Fruit fly (Drosophila melanogaster): ENCODE results near the gene Or10a.

Or10a gene

DNA sequence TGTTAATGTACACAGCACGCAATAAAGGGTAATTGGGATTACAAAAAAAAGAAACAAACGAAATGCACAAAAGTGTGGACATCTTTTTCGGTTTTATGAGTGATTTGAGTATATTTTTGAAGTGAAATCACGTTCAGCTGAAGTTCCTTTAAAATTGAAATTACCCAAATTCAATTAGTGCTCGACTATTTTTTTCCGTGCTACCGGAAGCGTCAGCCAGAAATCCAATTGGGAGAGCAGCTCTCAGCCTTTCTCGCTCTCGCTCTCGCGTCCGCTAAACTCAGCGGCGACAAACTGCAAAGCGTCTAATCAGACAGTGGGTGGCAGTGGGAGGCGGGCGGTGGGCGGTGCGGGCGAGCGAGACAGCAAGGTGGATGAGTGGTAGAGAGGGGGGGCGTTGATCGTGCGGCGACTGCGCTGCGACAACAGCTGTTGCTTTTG is 6.1 kb upstream of the Or10a start (continued):
- no peak for TF ChIP-seq abd-A (tag; optimal IDR thresholded peaks at IDR 0.05)
- TF ChIP-seq Blimp-1 (GFP tag; optimal IDR thresholded peaks at IDR 0.05), result peak; percentile 75
- peak; percentile 83 for TF ChIP-seq Max (GFP tag; optimal IDR thresholded peaks at IDR 0.05)
- peak; percentile 57 for TF ChIP-seq CG4617 (GFP tag; optimal IDR thresholded peaks at IDR 0.05; ENCODE audit: borderline replicate concordance)
- no peak for TF ChIP-seq Stat92E (GFP tag; optimal IDR thresholded peaks at IDR 0.05)
- peak; percentile 78 for TF ChIP-seq ara (GFP tag; IDR thresholded peaks at IDR 0.05)
- TF ChIP-seq CG3065 (GFP tag; optimal IDR thresholded peaks at IDR 0.05), result peak; percentile 66
- peak; percentile 56 for TF ChIP-seq CG4707 (GFP tag; optimal IDR thresholded peaks at IDR 0.05)
- peak; percentile 80 for TF ChIP-seq Mad (GFP tag; optimal IDR thresholded peaks at IDR 0.05)
- TF ChIP-seq shn (GFP tag; optimal IDR thresholded peaks at IDR 0.05), result peak; percentile 86
- TF ChIP-seq fru (optimal IDR thresholded peaks at IDR 0.05), result no peak
- peak in 1 of 2 experiments; percentile 51 for TF ChIP-seq Hr78 (GFP tag; optimal IDR thresholded peaks at IDR 0.05)
- TF ChIP-seq CG6791 (GFP tag; IDR thresholded peaks at IDR 0.05; ENCODE audit: partially characterized antibody), result no peak
- TF ChIP-seq en (GFP tag; optimal IDR thresholded peaks at IDR 0.05), result peak; percentile 88
- TF ChIP-seq phol (tag; optimal IDR thresholded peaks at IDR 0.05), result peak; percentile 86
- peak; percentile 84 for TF ChIP-seq CG2712 (tag; optimal IDR thresholded peaks at IDR 0.05)
- TF ChIP-seq Spps (tag; optimal IDR thresholded peaks at IDR 0.05), result no peak
- TF ChIP-seq CG16813 (GFP tag; IDR thresholded peaks at IDR 0.05; ENCODE audit: partially characterized antibody), result no peak
- TF ChIP-seq ab (GFP tag; optimal IDR thresholded peaks at IDR 0.05), result peak; percentile 87
- peak; percentile 85 for TF ChIP-seq Side (GFP tag; optimal IDR thresholded peaks at IDR 0.05)
- TF ChIP-seq CG14050 (GFP tag; IDR thresholded peaks at IDR 0.05), result peak; percentile 87
- TF ChIP-seq CG7928 (GFP tag; optimal IDR thresholded peaks at IDR 0.05), result peak; percentile 65
- peak; percentile 85 for TF ChIP-seq Mrtf (GFP tag; IDR thresholded peaks at IDR 0.05)
- TF ChIP-seq CG18476 (GFP tag; optimal IDR thresholded peaks at IDR 0.05), result peak; percentile 84
- peak; percentile 83 for TF ChIP-seq ATbp (GFP tag; optimal IDR thresholded peaks at IDR 0.05)
- peak; percentile 84 for TF ChIP-seq H2.0 (GFP tag; IDR thresholded peaks at IDR 0.05)
- TF ChIP-seq stwl (tag; optimal IDR thresholded peaks at IDR 0.05), result no peak
- TF ChIP-seq jigr1 (GFP tag; IDR thresholded peaks at IDR 0.05), result peak; percentile 66; the same call in 2 of the 3 replicates
- peak; percentile 88 for TF ChIP-seq HLH3B (GFP tag; IDR thresholded peaks at IDR 0.05)
- TF ChIP-seq Dbx (GFP tag; IDR thresholded peaks at IDR 0.05), result peak; percentile 91
- peak; percentile 82 for TF ChIP-seq Hr3 (GFP tag; optimal IDR thresholded peaks at IDR 0.05)
- TF ChIP-seq sug (tag; optimal IDR thresholded peaks at IDR 0.05), result peak; percentile 63
- TF ChIP-seq CG12219 (GFP tag; optimal IDR thresholded peaks at IDR 0.05), result peak; percentile 90
- peak; percentile 51 for TF ChIP-seq CG6254 (GFP tag; optimal IDR thresholded peaks at IDR 0.05)
- peak; percentile 73 for TF ChIP-seq CG10267 (tag; optimal IDR thresholded peaks at IDR 0.05)
- peak; percentile 81; the same call in 2 of the 3 replicates for TF ChIP-seq otp (GFP tag; IDR thresholded peaks at IDR 0.05)
- no peak for TF ChIP-seq BEAF-32 (GFP tag; optimal IDR thresholded peaks at IDR 0.05)
- TF ChIP-seq pros (GFP tag; optimal IDR thresholded peaks at IDR 0.05), result no peak
- peak; percentile 70 for TF ChIP-seq sens-2 (GFP tag; IDR thresholded peaks at IDR 0.05)
- peak; percentile 68 for TF ChIP-seq Lim3 (GFP tag; IDR thresholded peaks at IDR 0.05)
- peak; percentile 85 for TF ChIP-seq CG11398 (GFP tag; optimal IDR thresholded peaks at IDR 0.05)
- TF ChIP-seq CG9727 (GFP tag; optimal IDR thresholded peaks at IDR 0.05), result peak; percentile 89
- TF ChIP-seq vvl (GFP tag; IDR thresholded peaks at IDR 0.05), result peak; percentile 92
- 0 out of 2 replicates have a peak, but pooled peaks have one; percentile 39 for TF ChIP-seq Doc2 (GFP tag; IDR thresholded peaks at IDR 0.05)
- TF ChIP-seq gt (GFP tag; IDR thresholded peaks at IDR 0.05), result no peak
- no peak for TF ChIP-seq bigmax (GFP tag; optimal IDR thresholded peaks at IDR 0.05)
- TF ChIP-seq Xrp1 (GFP tag; IDR thresholded peaks at IDR 0.05), result peak; percentile 74
- TF ChIP-seq CG18599 (GFP tag; optimal IDR thresholded peaks at IDR 0.05), result peak; percentile 94
- peak; percentile 89 for TF ChIP-seq E2f1 (GFP tag; IDR thresholded peaks at IDR 0.05)
- peak; percentile 50 for TF ChIP-seq grn (GFP tag; optimal IDR thresholded peaks at IDR 0.05)
